Fruit fly (Drosophila melanogaster) whole organism, embryonic: ENCODE data around the gene Tailor.

Experiments
- CG10274 ChIP-seq: fragments of 200-800 bp; sonication (Bioruptor generic); optimal IDR thresholded peaks from 3 replicates; lab custom pipeline; 2017; ENCODE audit warnings: missing biosample characterization, mild to moderate bottlenecking, missing genetic modification characterization
- CG10979 ChIP-seq: fragments of 200-800 bp; sonication (Bioruptor generic); optimal IDR thresholded peaks from 2 replicates; lab custom pipeline; 2018; ENCODE audit warnings: missing biosample characterization, mild to moderate bottlenecking, missing genetic modification characterization, moderate library complexity
- CG12071 ChIP-seq: fragments of 200-800 bp; sonication (Bioruptor generic); optimal IDR thresholded peaks from 3 replicates; lab custom pipeline; 2018; ENCODE audit warnings: missing biosample characterization, mild to moderate bottlenecking, missing genetic modification characterization
- CG12155 ChIP-seq: fragments of 200-800 bp; sonication (Bioruptor generic); optimal IDR thresholded peaks from 3 replicates; lab custom pipeline; 2016; ENCODE audit warnings: missing biosample characterization, missing genetic modification characterization
- CG1233 ChIP-seq: fragments of 200-800 bp; sonication (Bioruptor generic); optimal IDR thresholded peaks from 4 replicates; lab custom pipeline; 2018; ENCODE audit warnings: missing biosample characterization, mild to moderate bottlenecking, missing genetic modification characterization
- CG14050 ChIP-seq: fragments of 200-800 bp; sonication (Bioruptor generic); IDR thresholded peaks from 3 replicates; pipeline ENCODE4 v1.3.6; 2022; ENCODE audit warnings: missing biosample characterization, missing genetic modification characterization
- CG15514 ChIP-seq: fragments of 200-800 bp; sonication (Bioruptor generic); optimal IDR thresholded peaks from 3 replicates; lab custom pipeline; 2017; ENCODE audit warnings: missing biosample characterization, missing genetic modification characterization, mild to moderate bottlenecking, moderate library complexity, missing genetic modification reagents
- CG17802 ChIP-seq: fragments of 200-800 bp; sonication (Bioruptor generic); optimal IDR thresholded peaks from 2 replicates; lab custom pipeline; 2018; ENCODE audit warnings: missing biosample characterization, mild to moderate bottlenecking, missing genetic modification characterization, moderate library complexity
- CG30020 ChIP-seq: fragments of 200-800 bp; optimal IDR thresholded peaks from 2 replicates; lab custom pipeline; 2019; ENCODE audit warnings: missing biosample characterization, mild to moderate bottlenecking, missing genetic modification characterization, moderate library complexity
- CG31365 ChIP-seq: fragments of 200-800 bp; sonication (Bioruptor generic); optimal IDR thresholded peaks from 2 replicates; lab custom pipeline; 2018; ENCODE audit warnings: missing biosample characterization, mild to moderate bottlenecking, missing genetic modification characterization
- CG31441 ChIP-seq: fragments of 200-800 bp; sonication (Bioruptor generic); IDR thresholded peaks from 2 replicates; pipeline ENCODE4 v1.3.6; 2022; ENCODE audit warnings: missing biosample characterization, missing genetic modification characterization
- CG33557 ChIP-seq: fragments of 200-800 bp; sonication (Bioruptor generic); optimal IDR thresholded peaks from 2 replicates; lab custom pipeline; 2019; ENCODE audit warnings: missing biosample characterization, mild to moderate bottlenecking, missing genetic modification characterization, moderate library complexity
- CG43689 ChIP-seq: fragments of 200-800 bp; sonication (Bioruptor generic); IDR thresholded peaks from 2 replicates; pipeline ENCODE4 v1.3.6; 2022; ENCODE audit warnings: missing biosample characterization, missing genetic modification characterization
- CG4617 ChIP-seq: fragments of 200-800 bp; sonication (Bioruptor generic); optimal IDR thresholded peaks from 3 replicates; lab custom pipeline; 2016; ENCODE audit warnings: missing biosample characterization, missing genetic modification characterization, borderline replicate concordance
- CG4820 ChIP-seq: fragments of 200-800 bp; sonication (Bioruptor generic); optimal IDR thresholded peaks from 3 replicates; lab custom pipeline; 2016; ENCODE audit warnings: missing biosample characterization, missing genetic modification characterization
- CG6254 ChIP-seq: fragments of 200-800 bp; sonication (Bioruptor generic); optimal IDR thresholded peaks from 3 replicates; lab custom pipeline; 2017; ENCODE audit warnings: mild to moderate bottlenecking, missing biosample characterization, missing genetic modification reagents, missing genetic modification characterization
- CG6272 ChIP-seq: fragments of 200-800 bp; sonication (Bioruptor generic); IDR thresholded peaks from 2 replicates; pipeline ENCODE4 v1.3.6; 2022; ENCODE audit warnings: missing biosample characterization, missing genetic modification characterization
- CG6654 ChIP-seq: fragments of 200-800 bp; sonication (Bioruptor generic); optimal IDR thresholded peaks from 2 replicates; lab custom pipeline; 2017; ENCODE audit warnings: missing biosample characterization, mild to moderate bottlenecking, missing genetic modification characterization
- CG6791 ChIP-seq: fragments of 200-800 bp; sonication (Bioruptor generic); IDR thresholded peaks from 3 replicates; pipeline ENCODE4 v1.3.6; 2022; ENCODE audit warnings: missing biosample characterization, missing genetic modification characterization; ENCODE audit not compliant: partially characterized antibody
- CG6813 ChIP-seq: fragments of 200-800 bp; sonication (Bioruptor generic); optimal IDR thresholded peaks from 2 replicates; lab custom pipeline; 2017; ENCODE audit warnings: missing biosample characterization, missing genetic modification characterization, mild to moderate bottlenecking, moderate library complexity, missing genetic modification reagents
- CG7839 ChIP-seq: fragments of 200-800 bp; sonication (Bioruptor generic); optimal IDR thresholded peaks from 3 replicates; lab custom pipeline; 2018; ENCODE audit warnings: missing biosample characterization, mild to moderate bottlenecking, missing genetic modification characterization, moderate library complexity
- CG8388 ChIP-seq: fragments of 200-800 bp; sonication (Bioruptor generic); optimal IDR thresholded peaks from 2 replicates; lab custom pipeline; 2019; ENCODE audit warnings: missing biosample characterization, mild to moderate bottlenecking, missing genetic modification characterization, moderate library complexity
- Dip3 ChIP-seq: fragments of 200-800 bp; sonication (Bioruptor generic); optimal IDR thresholded peaks from 3 replicates; lab custom pipeline; 2016; ENCODE audit warnings: missing biosample characterization, missing genetic modification characterization
- Elba2 ChIP-seq: fragments of 200-800 bp; sonication (Bioruptor generic); optimal IDR thresholded peaks from 3 replicates; lab custom pipeline; 2016; ENCODE audit warnings: missing biosample characterization, missing genetic modification characterization
- HHEX ChIP-seq: fragments of 200-800 bp; sonication (Bioruptor generic); optimal IDR thresholded peaks from 3 replicates; lab custom pipeline; 2017; ENCODE audit warnings: missing biosample characterization, mild to moderate bottlenecking, missing genetic modification characterization, missing genetic modification reagents
- HLH54F ChIP-seq: fragments of 200-800 bp; sonication (Bioruptor generic); optimal IDR thresholded peaks from 3 replicates; lab custom pipeline; 2016; ENCODE audit warnings: missing biosample characterization, missing genetic modification characterization
- HLHmδ ChIP-seq: fragments of 200-800 bp; sonication (Bioruptor generic); optimal IDR thresholded peaks from 2 replicates; lab custom pipeline; 2018; ENCODE audit warnings: missing biosample characterization, mild to moderate bottlenecking, missing genetic modification characterization, moderate library complexity
- Optix ChIP-seq: fragments of 200-800 bp; sonication (Bioruptor generic); IDR thresholded peaks from 3 replicates; pipeline ENCODE4 v1.3.6; 2022; ENCODE audit warnings: missing biosample characterization, missing genetic modification characterization
- PHDP ChIP-seq: fragments of 200-800 bp; sonication (Bioruptor generic); optimal IDR thresholded peaks from 3 replicates; lab custom pipeline; 2018; ENCODE audit warnings: missing biosample characterization, mild to moderate bottlenecking, missing genetic modification characterization, moderate library complexity
- Ptx1 ChIP-seq: fragments of 200-800 bp; sonication (Bioruptor generic); IDR thresholded peaks from 2 replicates; pipeline ENCODE4 v1.3.6; 2022; ENCODE audit warnings: missing biosample characterization, missing genetic modification characterization
- Sin3A ChIP-seq: fragments of >200 bp; optimal IDR thresholded peaks from 2 replicates; lab custom pipeline; 2018
- Six4 ChIP-seq: fragments of 200-800 bp; sonication (Bioruptor generic); optimal IDR thresholded peaks from 2 replicates; lab custom pipeline; 2016; ENCODE audit warnings: missing biosample characterization, missing genetic modification characterization
- Sox102F ChIP-seq: fragments of 200-800 bp; sonication (Bioruptor generic); optimal IDR thresholded peaks from 2 replicates; lab custom pipeline; 2018; ENCODE audit warnings: missing biosample characterization, mild to moderate bottlenecking, missing genetic modification characterization, moderate library complexity
- Sry-β ChIP-seq: fragments of 200-800 bp; sonication (Bioruptor generic); optimal IDR thresholded peaks from 2 replicates; lab custom pipeline; 2018; ENCODE audit warnings: missing biosample characterization, mild to moderate bottlenecking, missing genetic modification characterization, moderate library complexity
- Usf ChIP-seq: fragments of 200-800 bp; sonication (Bioruptor generic); optimal IDR thresholded peaks from 2 replicates; lab custom pipeline; 2017; ENCODE audit warnings: missing genotype, missing biosample characterization, missing genetic modification characterization
- ato ChIP-seq: fragments of 200-800 bp; sonication (Bioruptor generic); IDR thresholded peaks from 2 replicates; pipeline ENCODE4 v1.3.6; 2022; ENCODE audit warnings: missing biosample characterization, missing genetic modification characterization; ENCODE audit not compliant: partially characterized antibody
- cg ChIP-seq: fragments of 200-800 bp; sonication (Bioruptor generic); optimal IDR thresholded peaks from 3 replicates; lab custom pipeline; 2019; ENCODE audit warnings: missing biosample characterization, mild to moderate bottlenecking, missing genetic modification characterization, moderate library complexity
- corto ChIP-seq: fragments of 200-800 bp; sonication (Bioruptor generic); optimal IDR thresholded peaks from 2 replicates; lab custom pipeline; 2016; ENCODE audit warnings: missing biosample characterization, mild to moderate bottlenecking, missing genetic modification characterization, moderate library complexity
- da ChIP-seq: fragments of 200-800 bp; sonication (Bioruptor generic); optimal IDR thresholded peaks from 2 replicates; lab custom pipeline; 2016; ENCODE audit warnings: missing biosample characterization, missing genetic modification characterization
- dpn ChIP-seq, 2 experiments: fragments of 200-800 bp; sonication (Bioruptor generic); optimal IDR thresholded peaks; 3 replicates each; lab custom pipeline; 2016; ENCODE audit warnings: missing biosample characterization in 2 of 2, missing genetic modification characterization in 2 of 2
- hth ChIP-seq: fragments of >200 bp; optimal IDR thresholded peaks from 2 replicates; lab custom pipeline; 2017; ENCODE audit warnings: inconsistent platforms
- jumu ChIP-seq: fragments of 200-800 bp; sonication (Bioruptor generic); optimal IDR thresholded peaks from 3 replicates; lab custom pipeline; 2016; ENCODE audit warnings: missing biosample characterization, missing genetic modification characterization
- pros ChIP-seq: fragments of 200-800 bp; sonication (Bioruptor generic); optimal IDR thresholded peaks from 3 replicates; lab custom pipeline; 2019; ENCODE audit warnings: missing biosample characterization, mild to moderate bottlenecking, missing genetic modification characterization, moderate library complexity
- pzg ChIP-seq: fragments of 200-800 bp; sonication (Bioruptor generic); optimal IDR thresholded peaks from 3 replicates; lab custom pipeline; 2018; ENCODE audit warnings: missing biosample characterization, mild to moderate bottlenecking, missing genetic modification characterization, moderate library complexity
- scrt ChIP-seq: fragments of 200-800 bp; sonication (Bioruptor generic); optimal IDR thresholded peaks from 2 replicates; lab custom pipeline; 2018; ENCODE audit warnings: missing biosample characterization, mild to moderate bottlenecking, missing genetic modification characterization, moderate library complexity
- usp ChIP-seq: fragments of >200 bp; optimal IDR thresholded peaks from 2 replicates; lab custom pipeline; 2017; ENCODE audit warnings: missing biosample characterization, missing genetic modification characterization
- zen2 ChIP-seq: fragments of 200-800 bp; sonication (Bioruptor generic); IDR thresholded peaks from 3 replicates; pipeline ENCODE4 v1.3.6; 2022; ENCODE audit warnings: missing biosample characterization, missing genetic modification characterization; ENCODE audit not compliant: partially characterized antibody
- zf30C ChIP-seq: fragments of 200-800 bp; sonication (Bioruptor generic); optimal IDR thresholded peaks from 3 replicates; lab custom pipeline; 2018; ENCODE audit warnings: missing biosample characterization, mild to moderate bottlenecking, missing genetic modification characterization

Gene Tailor

dm6 chr3R:7086377-7087200 lies 706 bp upstream of the Tailor start, which contains the start of gene alphaTub84B (continued):
- TF ChIP-seq Sox102F (GFP tag; lab: Kevin White, UChicago) (no peak), dpn (GFP tag; optimal IDR thresholded peaks at IDR 0.05; lab: Kevin White, UChicago) (peak; percentile 57 to 81), CG31365 (tag; lab: Kevin White, UChicago) (peak; percentile 33), jumu (GFP tag; lab: Kevin White, UChicago) (peak; percentile 74), CG6813 (GFP tag; lab: Kevin White, UChicago) (peak; percentile 47), Usf (GFP tag; lab: Kevin White, UChicago) (no peak), CG6254 (GFP tag; lab: Kevin White, UChicago) (no peak), CG31441 (GFP tag; lab: Robert Waterston, UW) (peak; percentile 50; the same call in 1 of the 2 replicates), CG1233 (GFP tag; lab: Kevin White, UChicago) (peak; percentile 77), CG4820 (no peak), CG6272 (GFP tag; lab: Robert Waterston, UW) (peak; percentile 39; the same call in 1 of the 2 replicates), CG14050 (GFP tag; lab: Robert Waterston, UW) (peak; percentile 25; the same call in 1 of the 3 replicates), zf30C (peak; percentile 41), CG6654 (GFP tag; lab: Kevin White, UChicago) (no peak), CG4617 (GFP tag; lab: Kevin White, UChicago) (no peak), Dip3 (GFP tag; lab: Kevin White, UChicago) (peak; percentile 33), usp (GFP tag; lab: Kevin White, UChicago) (no peak), corto (GFP tag; lab: Kevin White, UChicago) (no peak), pros (GFP tag; lab: Kevin White, UChicago) (peak; percentile 33), scrt (GFP tag; lab: Kevin White, UChicago) (peak; percentile 76), CG15514 (GFP tag; lab: Kevin White, UChicago) (peak; percentile 62), CG30020 (tag; lab: Kevin White, UChicago) (no peak), Six4 (GFP tag; lab: Kevin White, UChicago) (peak; percentile 6), Optix (GFP tag; lab: Robert Waterston, UW) (no peak), PHDP (peak; percentile 58), ato (peak; percentile 76), cg (GFP tag; lab: Kevin White, UChicago) (no peak), CG17802 (peak; percentile 43), Sin3A (lab: Kevin White, UChicago) (peak; percentile 24), hth (lab: Kevin White, UChicago) (no peak), CG7839 (tag; lab: Kevin White, UChicago) (peak; percentile 56), CG12071 (GFP tag; lab: Kevin White, UChicago) (peak; percentile 79), HLHmδ (peak; percentile 95), HLH54F (GFP tag; lab: Kevin White, UChicago) (peak; percentile 55), Elba2 (GFP tag; lab: Kevin White, UChicago) (no peak), da (GFP tag; lab: Kevin White, UChicago) (peak; percentile 14), CG33557 (GFP tag; lab: Kevin White, UChicago) (peak; percentile 49), zen2 (GFP tag; lab: Robert Waterston, UW) (peak; percentile 40; the same call in 1 of the 3 replicates), CG6791 (GFP tag; lab: Robert Waterston, UW) (peak; percentile 66), CG43689 (no peak), CG8388 (GFP tag; lab: Kevin White, UChicago) (peak; percentile 47), Ptx1 (GFP tag; lab: Robert Waterston, UW) (0 out of 2 replicates have a peak, but pooled peaks have one; percentile 16), CG12155 (peak; percentile 29), CG10274 (GFP tag; lab: Kevin White, UChicago) (peak; percentile 5), pzg (GFP tag; lab: Kevin White, UChicago) (peak; percentile 98), Sry-β (GFP tag; lab: Kevin White, UChicago) (no peak), HHEX (GFP tag; lab: Kevin White, UChicago) (peak; percentile 74), CG10979 (tag; lab: Kevin White, UChicago) (peak; percentile 23)
